Worm (Caenorhabditis elegans) whole organism, mixed stage, embryonic: Measurements from ENCODE around the gene npr-33.

Experiments used
- elt-1 ChIP-seq: sonication (generic microtip); optimal IDR thresholded peaks from 2 replicates; lab custom pipeline; 2017; ENCODE audit warnings: missing genetic modification characterization, mild to moderate bottlenecking, missing compliant biosample characterization, antibody characterized with exemption, moderate library complexity, borderline replicate concordance; ENCODE audit not compliant: insufficient read depth
- nhr-28 ChIP-seq: fragments of 150-350 bp; optimal IDR thresholded peaks from 2 replicates; lab custom pipeline; 2014; ENCODE audit warnings: missing biosample characterization, missing genetic modification characterization

DNA sequence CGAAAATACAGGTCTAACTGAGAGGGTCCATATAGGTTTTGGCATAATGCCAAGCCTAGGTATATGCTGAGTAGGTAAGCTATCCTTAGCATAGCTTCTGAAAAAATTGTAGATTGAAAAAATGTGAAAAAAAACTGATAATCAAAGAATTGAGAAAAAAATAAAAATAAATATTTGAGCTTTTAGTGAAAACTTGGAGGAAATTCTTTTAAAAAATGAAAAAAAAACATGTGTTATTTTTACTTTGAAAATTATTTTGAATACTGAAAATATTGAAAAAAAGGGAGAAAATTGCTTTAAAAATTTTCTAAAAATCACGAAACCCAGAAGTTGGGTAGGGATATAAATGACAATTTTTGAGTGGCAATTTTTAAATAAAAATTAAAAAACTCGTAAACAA is 22.9 kb upstream of the npr-33 start, which contains the start of gene F53H4.3:
- TF ChIP-seq elt-1 (tag; lab: Kevin White, UChicago) (no peak), nhr-28 (tag; lab: Kevin White, UChicago) (no peak)
